Worm (Caenorhabditis elegans): ENCODE results near the gene C10B5.3.

The C10B5.3 gene

ce11 chrV:8586920-8587319 is 1.1 kb downstream of the C10B5.3 start (continued):
- no peak for TF ChIP-seq vab-7 (GFP tag; IDR thresholded peaks at IDR 0.05)
- no peak for TF ChIP-seq ZK337.2 (GFP tag; IDR thresholded peaks at IDR 0.05)
- TF ChIP-seq nhr-6 (tag; optimal IDR thresholded peaks at IDR 0.05): no peak
- TF ChIP-seq nhr-237 (tag; optimal IDR thresholded peaks at IDR 0.05): no peak
- no peak for TF ChIP-seq egl-27 (tag; optimal IDR thresholded peaks at IDR 0.05)
- no peak for TF ChIP-seq lin-29 (GFP tag; IDR thresholded peaks at IDR 0.05)
- TF ChIP-seq mdl-1 (tag; optimal IDR thresholded peaks at IDR 0.05): no peak
- TF ChIP-seq ama-1 (optimal IDR thresholded peaks at IDR 0.05): no peak
- TF ChIP-seq F10B5.3 (tag; optimal IDR thresholded peaks at IDR 0.05): no peak
- TF ChIP-seq daf-16 (GFP tag; optimal IDR thresholded peaks at IDR 0.05): no peak
- TF ChIP-seq daf-16 (tag; optimal IDR thresholded peaks at IDR 0.05): peak; percentile 90
- no peak for TF ChIP-seq spr-1 (tag; optimal IDR thresholded peaks at IDR 0.05)
- no peak for TF ChIP-seq snpc-1.2 (GFP tag; IDR thresholded peaks at IDR 0.05)
- TF ChIP-seq ceh-32 (tag; optimal IDR thresholded peaks at IDR 0.05; ENCODE audit: poor library complexity): no peak
- no peak for TF ChIP-seq jun-1 (tag; optimal IDR thresholded peaks at IDR 0.05)
- TF ChIP-seq nhr-48 (tag; optimal IDR thresholded peaks at IDR 0.05): peak; percentile 36
- no peak for TF ChIP-seq zip-11 (GFP tag; IDR thresholded peaks at IDR 0.05)
- TF ChIP-seq ztf-7 (tag; optimal IDR thresholded peaks at IDR 0.05): no peak
- no peak for TF ChIP-seq aha-1 (tag)
- TF ChIP-seq saeg-2 (GFP tag; IDR thresholded peaks at IDR 0.05): no peak
- TF ChIP-seq mdt-29 (GFP tag; IDR thresholded peaks at IDR 0.05): no peak
- TF ChIP-seq aly-2 (tag; optimal IDR thresholded peaks at IDR 0.05): no peak
- TF ChIP-seq ceh-62 (tag; optimal IDR thresholded peaks at IDR 0.05): no peak
- TF ChIP-seq hmg-1.1 (GFP tag; IDR thresholded peaks at IDR 0.05): no peak
- no peak for TF ChIP-seq ctbp-1 (GFP tag; IDR thresholded peaks at IDR 0.05)
- TF ChIP-seq nhr-41 (GFP tag; IDR thresholded peaks at IDR 0.05): no peak
- TF ChIP-seq Y48G9A.11 (GFP tag; IDR thresholded peaks at IDR 0.05): no peak
- no peak for TF ChIP-seq mxl-2 (GFP tag; conservative IDR thresholded peaks at IDR 0.05)
- TF ChIP-seq unc-130 (GFP tag; optimal IDR thresholded peaks at IDR 0.05): no peak
- TF ChIP-seq nhr-42 (GFP tag; IDR thresholded peaks at IDR 0.05): no peak
- TF ChIP-seq pqm-1 (tag; optimal IDR thresholded peaks at IDR 0.05): peak; percentile 26
- peak; percentile 58 for TF ChIP-seq dmd-6 (GFP tag; IDR thresholded peaks at IDR 0.05)
- no peak for TF ChIP-seq mxl-3 (GFP tag; optimal IDR thresholded peaks at IDR 0.05)
- no peak for TF ChIP-seq ceh-20 (GFP tag; IDR thresholded peaks at IDR 0.05)
- no peak for TF ChIP-seq lin-39 (tag; optimal IDR thresholded peaks at IDR 0.05)
- TF ChIP-seq set-16 (GFP tag; IDR thresholded peaks at IDR 0.05): no peak

- no peak for TF ChIP-seq T20F7.1 (GFP tag; optimal IDR thresholded peaks at IDR 0.05)
- TF ChIP-seq nhr-76 (tag; optimal IDR thresholded peaks at IDR 0.05): no peak
- TF ChIP-seq rbr-2 (tag; optimal IDR thresholded peaks at IDR 0.05): no peak
- no peak for TF ChIP-seq daf-19 (GFP tag; conservative IDR thresholded peaks at IDR 0.05)
- no peak for TF ChIP-seq php-3 (GFP tag; IDR thresholded peaks at IDR 0.05)
- no peak for TF ChIP-seq ztf-11 (tag; optimal IDR thresholded peaks at IDR 0.05)
- TF ChIP-seq mes-2 (tag; optimal IDR thresholded peaks at IDR 0.05; ENCODE audit: poor library complexity, severe bottlenecking): no peak
- no peak for TF ChIP-seq pha-4 (GFP tag; IDR thresholded peaks at IDR 0.05)
- no peak for TF ChIP-seq pha-4 (tag; optimal IDR thresholded peaks at IDR 0.05)
- TF ChIP-seq dpl-1 (GFP tag; optimal IDR thresholded peaks at IDR 0.05): no peak
- no peak for TF ChIP-seq fkh-10 (GFP tag; optimal IDR thresholded peaks at IDR 0.05)
- no peak for TF ChIP-seq R02D3.7 (tag; optimal IDR thresholded peaks at IDR 0.05)
- TF ChIP-seq lin-13 (GFP tag; optimal IDR thresholded peaks at IDR 0.05): no peak
Observed at ce11 chrV:8586472-8586871, 1.5 kb downstream of the C10B5.3 start.

All from whole organism, L4 larva.